Fruit fly (Drosophila melanogaster) whole organism, wandering third instar larva: ENCODE results near the gene prtp.

ENCODE experiments used
- Abd-B ChIP-seq: fragments of >200 bp; optimal IDR thresholded peaks from 2 replicates; lab custom pipeline; 2017; ENCODE audit warnings: missing biosample characterization, missing genetic modification characterization
- CG32264 ChIP-seq: fragments of 200-800 bp; sonication (Bioruptor generic); optimal IDR thresholded peaks from 2 replicates; lab custom pipeline; 2016; ENCODE audit warnings: missing biosample characterization, missing genetic modification characterization
- CG9705 ChIP-seq: fragments of 200-800 bp; sonication (Bioruptor generic); optimal IDR thresholded peaks from 2 replicates; lab custom pipeline; 2018; ENCODE audit warnings: missing biosample characterization, mild to moderate bottlenecking, missing genetic modification characterization
- CrebA ChIP-seq: fragments of 200-800 bp; sonication (Bioruptor generic); optimal IDR thresholded peaks from 2 replicates; lab custom pipeline; 2016; ENCODE audit warnings: missing biosample characterization, mild to moderate bottlenecking, missing genetic modification characterization, borderline replicate concordance
- Dfd ChIP-seq: fragments of >200 bp; optimal IDR thresholded peaks from 2 replicates; lab custom pipeline; 2017; ENCODE audit warnings: missing biosample characterization, missing genetic modification characterization
- Dif ChIP-seq: fragments of 200-275, 200-300 bp; sonication (Bioruptor generic); optimal IDR thresholded peaks from 2 replicates; lab custom pipeline; 2018; ENCODE audit warnings: missing biosample characterization, missing genetic modification characterization; ENCODE audit not compliant: partially characterized antibody
- GATAd ChIP-seq: sonication (Bioruptor generic); optimal IDR thresholded peaks from 2 replicates; lab custom pipeline; 2016; ENCODE audit warnings: missing biosample characterization, missing genetic modification characterization
- HLH106 ChIP-seq: fragments of 200-800 bp; optimal IDR thresholded peaks from 3 replicates; lab custom pipeline; 2019; ENCODE audit warnings: missing biosample characterization, mild to moderate bottlenecking, missing genetic modification characterization, moderate library complexity
- Hnf4 ChIP-seq: fragments of 200-800 bp; sonication (Bioruptor generic); optimal IDR thresholded peaks from 2 replicates; lab custom pipeline; 2016; ENCODE audit warnings: missing biosample characterization, mild to moderate bottlenecking, missing genetic modification characterization
- Hr78 ChIP-seq: fragments of >200 bp; optimal IDR thresholded peaks from 2 replicates; lab custom pipeline; 2017; ENCODE audit warnings: missing biosample characterization, missing genetic modification characterization
- Hr83 ChIP-seq: fragments of 200-300 bp; sonication (Bioruptor generic); optimal IDR thresholded peaks from 2 replicates; lab custom pipeline; 2016; ENCODE audit warnings: missing biosample characterization, mild to moderate bottlenecking, missing genetic modification characterization, moderate library complexity; ENCODE audit not compliant: poor library complexity, severe bottlenecking
- Jra ChIP-seq: sonication (Bioruptor generic); optimal IDR thresholded peaks from 2 replicates; lab custom pipeline; 2016; ENCODE audit warnings: missing biosample characterization, missing genetic modification characterization
- Mio ChIP-seq: sonication (Bioruptor generic); optimal IDR thresholded peaks from 2 replicates; lab custom pipeline; 2016; ENCODE audit warnings: missing biosample characterization, missing genetic modification characterization
- N ChIP-seq: fragments of >200 bp; optimal IDR thresholded peaks from 2 replicates; lab custom pipeline; 2018; ENCODE audit warnings: missing biosample characterization, missing external identifiers, missing genetic modification characterization
- OdsH ChIP-seq: fragments of 200-800 bp; sonication (Bioruptor generic); optimal IDR thresholded peaks from 2 replicates; lab custom pipeline; 2016; ENCODE audit warnings: missing biosample characterization, mild to moderate bottlenecking, missing genetic modification characterization
- Rel ChIP-seq, 2 experiments: fragments of 200-800 bp; sonication (Bioruptor generic) in 1 of 2; optimal IDR thresholded peaks; 2 replicates in 1 of 2; 3 replicates in 1 of 2; lab custom pipeline; 2016 to 2019; ENCODE audit warnings: mild to moderate bottlenecking in 2 of 2, missing biosample characterization in 2 of 2, missing genetic modification characterization in 2 of 2, moderate library complexity in 1 of 2
- Sp1 ChIP-seq: fragments of 200-800 bp; sonication (Bioruptor generic); optimal IDR thresholded peaks from 3 replicates; lab custom pipeline; 2019; ENCODE audit warnings: missing biosample characterization, mild to moderate bottlenecking, missing genetic modification characterization, moderate library complexity
- Vsx2 ChIP-seq: fragments of 200-300, 225-300 bp; sonication (Bioruptor generic); optimal IDR thresholded peaks from 2 replicates; lab custom pipeline; 2018; ENCODE audit warnings: missing biosample characterization, missing genetic modification characterization; ENCODE audit not compliant: partially characterized antibody
- br ChIP-seq: fragments of 200-800 bp; sonication (Bioruptor generic); optimal IDR thresholded peaks from 2 replicates; lab custom pipeline; 2016; ENCODE audit warnings: missing biosample characterization, missing genetic modification characterization
- brk ChIP-seq: fragments of 200-800 bp; sonication (Bioruptor generic); optimal IDR thresholded peaks from 2 replicates; lab custom pipeline; 2016; ENCODE audit warnings: missing biosample characterization, mild to moderate bottlenecking, missing genetic modification characterization
- dl ChIP-seq, 2 experiments: fragments of 175-275, 200-275 bp in 1 of 2; fragments of 200-275 bp in 1 of 2; sonication (Bioruptor generic); optimal IDR thresholded peaks; lab custom pipeline; 2018; ENCODE audit warnings: mild to moderate bottlenecking in 2 of 2, missing biosample characterization in 2 of 2, missing genetic modification characterization in 2 of 2, moderate library complexity in 2 of 2; ENCODE audit not compliant: partially characterized antibody in 2 of 2, insufficient read depth in 1 of 2
- dmrt93B ChIP-seq: fragments of 200-800 bp; sonication (Bioruptor generic); optimal IDR thresholded peaks from 2 replicates; lab custom pipeline; 2018; ENCODE audit warnings: missing biosample characterization, mild to moderate bottlenecking, missing genetic modification characterization
- dsf ChIP-seq: sonication (Bioruptor generic); optimal IDR thresholded peaks from 2 replicates; lab custom pipeline; 2016; ENCODE audit warnings: missing biosample characterization, missing genetic modification characterization, borderline replicate concordance
- ey ChIP-seq: fragments of 200-800 bp; sonication (Bioruptor generic); optimal IDR thresholded peaks from 2 replicates; lab custom pipeline; 2016; ENCODE audit warnings: missing biosample characterization, missing genetic modification characterization
- foxo ChIP-seq, 2 experiments: fragments of 200-800 bp; sonication (Bioruptor generic); optimal IDR thresholded peaks; 2 replicates in 1 of 2; 3 replicates in 1 of 2; lab custom pipeline; 2016 to 2017; ENCODE audit warnings: missing biosample characterization in 2 of 2, missing genetic modification characterization in 2 of 2
- fru ChIP-seq: fragments of 200-800 bp; sonication (Bioruptor generic); optimal IDR thresholded peaks from 3 replicates; lab custom pipeline; 2016; ENCODE audit warnings: missing biosample characterization, mild to moderate bottlenecking, missing genetic modification characterization
- h ChIP-seq: fragments of 200-800 bp; sonication (Bioruptor generic); optimal IDR thresholded peaks from 3 replicates; lab custom pipeline; 2016; ENCODE audit warnings: missing biosample characterization, mild to moderate bottlenecking, missing genetic modification characterization
- lola ChIP-seq: fragments of >200 bp; optimal IDR thresholded peaks from 2 replicates; lab custom pipeline; 2017; ENCODE audit warnings: missing biosample characterization, missing genetic modification characterization
- pan ChIP-seq: fragments of >200 bp; optimal IDR thresholded peaks from 2 replicates; lab custom pipeline; 2017
- psq ChIP-seq: fragments of 200-800 bp; sonication (Bioruptor generic); optimal IDR thresholded peaks from 3 replicates; lab custom pipeline; 2017; ENCODE audit warnings: missing biosample characterization, mild to moderate bottlenecking, missing genetic modification characterization, moderate library complexity
- rgr ChIP-seq: fragments of 200-800 bp; sonication (Bioruptor generic); optimal IDR thresholded peaks from 3 replicates; lab custom pipeline; 2016; ENCODE audit warnings: missing biosample characterization, mild to moderate bottlenecking, missing genetic modification characterization
- sage ChIP-seq: fragments of 200-800 bp; sonication (Bioruptor generic); optimal IDR thresholded peaks from 2 replicates; lab custom pipeline; 2016; ENCODE audit warnings: missing biosample characterization, mild to moderate bottlenecking, missing genetic modification characterization
- sv ChIP-seq: fragments of 200-800 bp; sonication (Bioruptor generic); optimal IDR thresholded peaks from 3 replicates; lab custom pipeline; 2016; ENCODE audit warnings: missing biosample characterization, missing genetic modification characterization
- tai ChIP-seq: sonication (Bioruptor generic); optimal IDR thresholded peaks from 2 replicates; lab custom pipeline; 2016; ENCODE audit warnings: missing biosample characterization, missing genetic modification characterization
- usp ChIP-seq: fragments of >200 bp; optimal IDR thresholded peaks from 2 replicates; lab custom pipeline; 2017; ENCODE audit warnings: missing biosample characterization, missing genetic modification characterization
- woc ChIP-seq: sonication (Bioruptor generic); optimal IDR thresholded peaks from 2 replicates; lab custom pipeline; 2016; ENCODE audit warnings: missing biosample characterization, mild to moderate bottlenecking, missing genetic modification characterization

Gene prtp

dm6 chrX:11714529-11715262 is 1.9 kb upstream of the prtp start:
- TF ChIP-seq dl (GFP tag; optimal IDR thresholded peaks at IDR 0.05; lab: Kevin White, UChicago; ENCODE audit: insufficient read depth in 1 of 2, partially characterized antibody in 2 of 2): peak; percentile 15 to 57
- no peak for TF ChIP-seq pan
- no peak for TF ChIP-seq Dfd (GFP tag; lab: Kevin White, UChicago)
- no peak for TF ChIP-seq tai
- TF ChIP-seq HLH106 (tag; lab: Kevin White, UChicago): peak; percentile 47
- peak; percentile 48 for TF ChIP-seq brk
- peak; percentile 22 for TF ChIP-seq Hr83 (GFP tag; lab: Kevin White, UChicago)
- peak; percentile 28 for TF ChIP-seq fru (GFP tag; lab: Kevin White, UChicago)
- peak; percentile 44 for TF ChIP-seq dmrt93B (GFP tag; lab: Kevin White, UChicago)
- no peak for TF ChIP-seq Sp1
- peak; percentile 62 for TF ChIP-seq br (GFP tag; lab: Kevin White, UChicago)
- TF ChIP-seq psq (GFP tag; lab: Kevin White, UChicago): peak; percentile 99
- TF ChIP-seq OdsH (GFP tag; lab: Kevin White, UChicago): peak; percentile 40
- TF ChIP-seq woc (GFP tag; lab: Kevin White, UChicago): peak; percentile 88
- TF ChIP-seq foxo (GFP tag; optimal IDR thresholded peaks at IDR 0.05; lab: Kevin White, UChicago): peak in 1 of 2 experiments; percentile 56
- no peak for TF ChIP-seq Rel (GFP tag; optimal IDR thresholded peaks at IDR 0.05; lab: Kevin White, UChicago)
- TF ChIP-seq Rel (tag; optimal IDR thresholded peaks at IDR 0.05; lab: Kevin White, UChicago): peak; percentile 42
- TF ChIP-seq, all 38 proteins: peak for 12

- TF ChIP-seq OdsH (GFP tag; lab: Kevin White, UChicago) (peak; percentile 40), rgr (no peak), Hr83 (GFP tag; lab: Kevin White, UChicago) (peak; percentile 68), ey (GFP tag; lab: Kevin White, UChicago) (peak; percentile 49), Vsx2 (no peak), Jra (peak; percentile 45), fru (GFP tag; lab: Kevin White, UChicago) (peak; percentile 64), CG9705 (GFP tag; lab: Kevin White, UChicago) (peak; percentile 1), Hr78 (GFP tag; lab: Kevin White, UChicago) (no peak), Rel (GFP tag; optimal IDR thresholded peaks at IDR 0.05; lab: Kevin White, UChicago) (peak; percentile 11), Rel (tag; optimal IDR thresholded peaks at IDR 0.05; lab: Kevin White, UChicago) (no peak), foxo (GFP tag; optimal IDR thresholded peaks at IDR 0.05; lab: Kevin White, UChicago) (peak in 1 of 2 experiments; percentile 57), Sp1 (peak; percentile 58), pan (no peak), br (GFP tag; lab: Kevin White, UChicago) (peak; percentile 5), woc (GFP tag; lab: Kevin White, UChicago) (peak; percentile 70), Hnf4 (GFP tag; lab: Kevin White, UChicago) (peak; percentile 61), HLH106 (tag; lab: Kevin White, UChicago) (peak; percentile 54), h (peak; percentile 59)
Measured at dm6 chrX:11715263-11715659, 1.3 kb upstream of the prtp start, which contains the start of gene Amun. Amun (minus strand) TSS chrX:11715565.

dm6 chrX:11715937-11716730 is 422 bp upstream of the prtp start:
- TF ChIP-seq fru (GFP tag; lab: Kevin White, UChicago): peak; percentile 82
- TF ChIP-seq Hr83 (GFP tag; lab: Kevin White, UChicago): peak; percentile 83
- TF ChIP-seq sage: peak; percentile 87
- peak; percentile 88 for TF ChIP-seq rgr
- peak; percentile 78 for TF ChIP-seq CG32264 (GFP tag; lab: Kevin White, UChicago)
- peak; percentile 66 for TF ChIP-seq CG9705 (GFP tag; lab: Kevin White, UChicago)
- peak; percentile 84 for TF ChIP-seq ey (GFP tag; lab: Kevin White, UChicago)
- TF ChIP-seq N (GFP tag; lab: Kevin White, UChicago): no peak
- no peak for TF ChIP-seq GATAd (GFP tag; lab: Kevin White, UChicago)
- TF ChIP-seq Mio: no peak
- no peak for TF ChIP-seq Dif (GFP tag; lab: Kevin White, UChicago)
- no peak for TF ChIP-seq dl (GFP tag; optimal IDR thresholded peaks at IDR 0.05; lab: Kevin White, UChicago; ENCODE audit: insufficient read depth in 1 of 2, partially characterized antibody in 2 of 2)
- peak; percentile 80 for TF ChIP-seq OdsH (GFP tag; lab: Kevin White, UChicago)
- no peak for TF ChIP-seq CrebA (GFP tag; lab: Kevin White, UChicago)
- peak; percentile 90 for TF ChIP-seq h
- TF ChIP-seq dsf: peak; percentile 54
- TF ChIP-seq Vsx2: no peak
- TF ChIP-seq Rel (GFP tag; optimal IDR thresholded peaks at IDR 0.05; lab: Kevin White, UChicago): peak; percentile 84
- peak; percentile 52 for TF ChIP-seq Rel (tag; optimal IDR thresholded peaks at IDR 0.05; lab: Kevin White, UChicago)
- TF ChIP-seq sv (GFP tag; lab: Kevin White, UChicago): peak; percentile 77
- TF ChIP-seq Hr78 (GFP tag; lab: Kevin White, UChicago): no peak
- no peak for TF ChIP-seq Jra
- peak; percentile 76 for TF ChIP-seq Hnf4 (GFP tag; lab: Kevin White, UChicago)
- peak; percentile 29 for TF ChIP-seq brk
- peak; percentile 91 for TF ChIP-seq HLH106 (tag; lab: Kevin White, UChicago)
- TF ChIP-seq foxo (GFP tag; optimal IDR thresholded peaks at IDR 0.05; lab: Kevin White, UChicago): peak; percentile 48 to 89
- no peak for TF ChIP-seq Dfd (GFP tag; lab: Kevin White, UChicago)
- TF ChIP-seq usp: no peak
- no peak for TF ChIP-seq lola (GFP tag; lab: Kevin White, UChicago)
- TF ChIP-seq tai: peak; percentile 81
- TF ChIP-seq Abd-B (GFP tag; lab: Kevin White, UChicago): no peak
- peak; percentile 88 for TF ChIP-seq Sp1
- peak; percentile 97 for TF ChIP-seq woc (GFP tag; lab: Kevin White, UChicago)
